Worm (Caenorhabditis elegans): ENCODE results near the gene B0403.3.

B0403.3 gene

DNA sequence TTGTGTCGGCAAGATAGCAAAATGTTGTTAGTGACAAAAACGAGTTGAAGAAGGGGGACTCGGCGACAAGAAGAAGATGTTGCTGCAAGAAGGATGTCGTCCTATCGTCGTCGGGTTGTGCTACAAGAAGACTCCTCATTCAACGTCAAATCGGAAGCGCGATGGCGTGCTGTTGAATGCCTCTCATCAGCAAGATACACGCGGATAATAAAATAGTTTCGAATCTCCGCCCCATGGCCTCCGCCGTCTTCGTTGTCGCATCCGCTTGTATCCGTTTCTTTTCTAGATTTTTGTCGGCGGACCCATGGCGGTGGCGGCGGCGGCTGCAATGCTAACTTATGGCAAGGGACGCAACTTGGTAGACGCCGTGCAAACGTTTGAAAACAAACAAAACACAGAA, 25.1 kb downstream of the B0403.3 start (continued):
- TF ChIP-seq hmg-1.1 (GFP tag; IDR thresholded peaks at IDR 0.05) (no peak), ctbp-1 (GFP tag; IDR thresholded peaks at IDR 0.05) (0 out of 2 replicates have a peak, but pooled peaks have one; percentile 15), ceh-20 (GFP tag; IDR thresholded peaks at IDR 0.05) (no peak), rbr-2 (tag; optimal IDR thresholded peaks at IDR 0.05) (no peak), aha-1 (tag) (peak; percentile 26), Y75B8A.6 (GFP tag; IDR thresholded peaks at IDR 0.05) (no peak)

DNA sequence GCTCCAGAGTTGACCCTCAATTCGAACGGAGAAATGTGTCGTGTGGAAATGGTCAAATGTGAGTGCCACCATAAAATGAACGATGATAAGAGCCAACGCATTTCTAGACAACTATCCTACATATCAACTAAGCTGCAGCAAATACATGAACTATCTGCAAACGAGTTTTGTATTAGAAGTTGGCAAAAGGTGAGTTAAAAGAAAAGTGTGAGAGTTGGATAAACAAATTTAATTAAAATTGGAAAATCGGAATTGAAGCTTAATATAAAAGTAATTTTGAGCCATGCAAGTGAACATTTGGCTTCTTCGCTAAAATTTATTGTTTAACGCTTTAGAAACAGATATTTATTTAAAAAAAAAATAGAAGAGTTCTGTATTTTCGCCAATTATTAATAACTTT, 27.2 kb downstream of the B0403.3 start, which contains the start of gene cest-19:
Gene cest-19, minus strand, starts transcription at position 101 of the 400 bp plus-strand sequence.
- TF ChIP-seq aly-2 (tag; optimal IDR thresholded peaks at IDR 0.05): no peak
- no peak for TF ChIP-seq madf-5 (GFP tag; IDR thresholded peaks at IDR 0.05)
- no peak for TF ChIP-seq madf-9 (GFP tag; conservative IDR thresholded peaks at IDR 0.05)
- no peak for TF ChIP-seq pha-4 (GFP tag; IDR thresholded peaks at IDR 0.05)
- no peak for TF ChIP-seq pha-4 (tag; optimal IDR thresholded peaks at IDR 0.05)
- TF ChIP-seq daf-19 (GFP tag; conservative IDR thresholded peaks at IDR 0.05): no peak
- TF ChIP-seq Y5F2A.4 (GFP tag; optimal IDR thresholded peaks at IDR 0.05): no peak
- no peak for TF ChIP-seq egl-27 (tag; optimal IDR thresholded peaks at IDR 0.05)

DNA sequence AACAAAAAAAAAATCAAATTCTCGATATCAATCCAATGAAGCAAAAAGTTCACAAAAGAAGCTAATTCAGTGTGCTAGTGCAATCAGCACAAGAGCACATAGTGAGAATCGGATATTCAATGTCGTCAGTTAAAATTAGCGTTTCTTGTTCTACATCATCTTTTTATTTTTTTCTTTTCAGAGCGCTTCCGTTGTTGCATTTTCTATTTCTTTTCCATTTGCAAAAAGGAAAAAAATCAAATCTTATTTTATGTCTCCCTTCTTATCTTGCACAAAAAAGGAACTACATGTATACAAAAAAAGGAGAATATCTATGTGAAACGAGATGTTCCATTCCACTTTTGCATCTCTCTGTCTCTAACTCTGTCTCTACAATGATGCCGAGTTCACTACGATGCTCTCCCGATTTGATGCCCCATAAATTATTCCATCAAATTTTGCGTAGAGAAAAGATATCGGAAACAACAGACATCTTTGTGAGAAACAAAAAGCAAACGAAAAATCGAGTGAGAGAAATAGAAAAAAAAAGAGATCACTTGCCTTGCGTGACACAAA, 29.3 kb downstream of the B0403.3 start:
- TF ChIP-seq unc-62 (GFP tag; optimal IDR thresholded peaks at IDR 0.05 in 1 of 2) (peak in 1 of 2 experiments; percentile 96), unc-62 (tag; optimal IDR thresholded peaks at IDR 0.05) (no peak), mxl-2 (GFP tag; conservative IDR thresholded peaks at IDR 0.05) (no peak), aha-1 (tag) (peak; percentile 30), lin-29 (GFP tag; IDR thresholded peaks at IDR 0.05) (no peak), unc-39 (tag; optimal IDR thresholded peaks at IDR 0.05) (no peak)

DNA sequence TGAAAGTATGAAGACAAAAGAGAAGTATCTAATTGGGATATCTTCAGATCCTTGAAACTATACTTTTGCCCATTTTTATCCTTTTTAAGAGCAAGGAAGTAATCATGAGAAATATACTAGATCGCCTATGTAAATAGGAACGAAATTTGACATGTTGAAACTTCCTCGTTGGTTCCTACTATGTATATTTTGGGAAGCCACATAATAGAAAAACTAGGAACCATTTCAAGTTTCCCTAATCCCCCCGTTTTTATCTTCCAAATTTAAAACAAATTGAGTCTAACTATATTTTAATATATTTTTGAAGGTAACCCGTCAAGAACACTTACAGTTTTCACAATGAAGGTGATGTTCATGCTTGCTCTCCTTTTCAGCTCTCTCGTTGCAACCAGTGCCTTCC, 34.3 kb downstream of the B0403.3 start, which contains the start of gene flp-26:
Gene flp-26, plus strand, starts transcription at position 301 of the 400 bp plus-strand sequence.
- no peak for TF ChIP-seq fos-1 (tag; optimal IDR thresholded peaks at IDR 0.05)
- TF ChIP-seq unc-62 (GFP tag; optimal IDR thresholded peaks at IDR 0.05 in 1 of 2): peak in 1 of 2 experiments; percentile 33
- TF ChIP-seq unc-62 (tag; optimal IDR thresholded peaks at IDR 0.05): no peak

DNA sequence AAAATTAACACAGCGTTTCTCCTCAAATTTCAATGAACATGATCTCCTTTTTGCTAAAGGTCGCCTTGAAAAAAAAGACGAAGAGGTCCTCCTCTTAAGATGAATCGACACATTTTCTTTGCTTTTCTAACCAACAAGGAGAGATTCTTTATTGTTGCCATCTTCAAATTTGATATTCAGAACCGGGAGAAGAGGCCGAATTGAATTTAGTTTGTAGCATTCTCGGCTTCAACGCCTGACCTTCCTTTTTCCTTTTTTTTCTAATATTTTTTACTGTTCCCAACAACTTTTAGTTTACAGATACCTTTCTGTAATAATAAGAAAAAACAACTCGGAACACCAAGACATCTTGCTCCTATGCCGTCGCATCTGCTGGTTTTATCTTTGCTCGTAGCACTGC, 43.4 kb downstream of the B0403.3 start, which contains the start of gene cah-5:
Gene cah-5, plus strand, starts transcription at position 301 of the 400 bp plus-strand sequence.
- TF ChIP-seq mdt-29 (GFP tag; IDR thresholded peaks at IDR 0.05) (no peak), fkh-10 (GFP tag; optimal IDR thresholded peaks at IDR 0.05) (peak; percentile 48), hlh-11 (tag; optimal IDR thresholded peaks at IDR 0.05) (no peak), tag-97 (GFP tag; IDR thresholded peaks at IDR 0.05) (no peak), duxl-1 (tag; optimal IDR thresholded peaks at IDR 0.05; ENCODE audit: poor library complexity) (no peak), hmg-1.1 (GFP tag; IDR thresholded peaks at IDR 0.05) (no peak), nhr-77 (tag; optimal IDR thresholded peaks at IDR 0.05) (no peak), ZK546.5 (tag; optimal IDR thresholded peaks at IDR 0.05) (no peak)

Data from whole organism, L4 larva.